Fruit fly (Drosophila melanogaster) S2 (cell line): Measurements from ENCODE around the gene CG14313.

Experiments
- CG8478 ChIP-seq: fragments of >200 bp; optimal IDR thresholded peaks from 2 replicates; lab custom pipeline; 2018
- CTCF ChIP-seq, 2 experiments: fragments of >200 bp; optimal IDR thresholded peaks; 2 replicates each; lab custom pipeline; 2018

DNA sequence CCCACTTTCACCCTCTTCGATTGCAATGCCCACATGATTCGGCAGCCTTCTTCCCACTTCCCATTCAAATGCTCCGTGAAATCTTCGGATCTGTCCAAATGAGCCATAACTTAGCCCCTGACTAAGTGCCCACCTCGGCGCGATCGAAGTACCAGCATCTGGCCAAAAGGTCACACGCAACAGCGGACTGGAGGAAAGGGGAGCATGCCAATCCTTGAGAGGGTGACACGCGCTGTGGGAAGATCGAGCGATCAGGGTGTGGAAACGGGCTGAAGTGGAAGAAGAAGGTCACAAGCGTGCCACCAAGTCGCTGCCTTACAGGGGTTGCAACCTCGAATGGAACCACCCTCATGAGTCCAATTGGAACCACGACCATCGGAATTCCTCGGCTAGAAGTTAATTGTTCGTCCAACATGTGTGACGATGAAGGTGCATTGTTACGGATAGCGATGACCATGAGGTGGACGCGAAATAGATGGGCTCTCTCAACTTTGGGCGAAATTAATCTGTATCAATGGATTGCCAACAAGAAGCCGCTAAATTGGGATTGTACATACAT, 43.0 kb upstream of the CG14313 start:
- TF ChIP-seq CTCF (optimal IDR thresholded peaks at IDR 0.05; lab: Kevin White, UChicago) (no peak), CG8478 (lab: Kevin White, UChicago) (no peak)
